Fruit fly (Drosophila melanogaster) whole organism, embryonic: ENCODE measurements around the gene CG32599.
A peak's percentile ranks its signal among the peaks of the same experiment; 100 is the strongest.

Source experiments
- Atf-2 ChIP-seq: fragments of 200-800 bp; sonication (Bioruptor generic); optimal IDR thresholded peaks from 2 replicates; lab custom pipeline; 2016; ENCODE audit warnings: missing biosample characterization, missing genetic modification characterization
- Bteb2 ChIP-seq: fragments of 200-800 bp; sonication (Bioruptor generic); optimal IDR thresholded peaks from 2 replicates; lab custom pipeline; 2016; ENCODE audit warnings: missing biosample characterization, missing genetic modification characterization
- CG10209 ChIP-seq: fragments of 200-800 bp; sonication (Bioruptor generic); optimal IDR thresholded peaks from 3 replicates; lab custom pipeline; 2017; ENCODE audit warnings: missing biosample characterization, mild to moderate bottlenecking, missing genetic modification characterization, missing genetic modification reagents
- CG10321 ChIP-seq: fragments of 200-800 bp; sonication (Bioruptor generic); IDR thresholded peaks from 2 replicates; pipeline ENCODE4 v1.3.6; 2022; ENCODE audit warnings: missing biosample characterization, missing genetic modification characterization
- CG10431 ChIP-seq: fragments of 200-800 bp; sonication (Bioruptor generic); optimal IDR thresholded peaks from 3 replicates; lab custom pipeline; 2018; ENCODE audit warnings: missing biosample characterization, mild to moderate bottlenecking, missing genetic modification characterization
- CG11696 ChIP-seq: fragments of 200-800 bp; sonication (Bioruptor generic); IDR thresholded peaks from 2 replicates; pipeline ENCODE4 v1.3.6; 2022; ENCODE audit warnings: missing biosample characterization, missing genetic modification characterization
- CG12391 ChIP-seq: fragments of 200-800 bp; sonication (Bioruptor generic); optimal IDR thresholded peaks from 3 replicates; lab custom pipeline; 2018; ENCODE audit warnings: missing biosample characterization, mild to moderate bottlenecking, missing genetic modification characterization, moderate library complexity
- CG12769 ChIP-seq: fragments of 200-800 bp; sonication (Bioruptor generic); optimal IDR thresholded peaks from 2 replicates; lab custom pipeline; 2019; ENCODE audit warnings: missing biosample characterization, mild to moderate bottlenecking, missing genetic modification characterization, moderate library complexity
- CG13894 ChIP-seq: fragments of 200-800 bp; sonication (Bioruptor generic); optimal IDR thresholded peaks from 3 replicates; lab custom pipeline; 2018; ENCODE audit warnings: missing biosample characterization, mild to moderate bottlenecking, missing genetic modification characterization, moderate library complexity
- CG15073 ChIP-seq: fragments of 200-800 bp; sonication (Bioruptor generic); optimal IDR thresholded peaks from 2 replicates; lab custom pipeline; 2016; ENCODE audit warnings: missing biosample characterization, missing genetic modification characterization
- CG16813 ChIP-seq: fragments of 200-800 bp; sonication (Bioruptor generic); IDR thresholded peaks from 3 replicates; pipeline ENCODE4 v1.3.6; 2022; ENCODE audit warnings: missing biosample characterization, missing genetic modification characterization; ENCODE audit not compliant: partially characterized antibody
- CG17802 ChIP-seq: fragments of 200-800 bp; sonication (Bioruptor generic); optimal IDR thresholded peaks from 2 replicates; lab custom pipeline; 2018; ENCODE audit warnings: missing biosample characterization, mild to moderate bottlenecking, missing genetic modification characterization, moderate library complexity
- CG18619 ChIP-seq: fragments of 200-800 bp; sonication (Bioruptor generic); optimal IDR thresholded peaks from 3 replicates; lab custom pipeline; 2017; ENCODE audit warnings: missing biosample characterization, mild to moderate bottlenecking, missing genetic modification characterization
- CG2202 ChIP-seq: fragments of 200-800 bp; sonication (Bioruptor generic); optimal IDR thresholded peaks from 2 replicates; lab custom pipeline; 2018; ENCODE audit warnings: missing biosample characterization, mild to moderate bottlenecking, missing genetic modification characterization
- CG31365 ChIP-seq: fragments of 200-800 bp; sonication (Bioruptor generic); optimal IDR thresholded peaks from 2 replicates; lab custom pipeline; 2018; ENCODE audit warnings: missing biosample characterization, mild to moderate bottlenecking, missing genetic modification characterization
- CG34224 ChIP-seq: fragments of 200-800 bp; sonication (Bioruptor generic); IDR thresholded peaks from 3 replicates; pipeline ENCODE4 v1.3.6; 2022; ENCODE audit warnings: missing biosample characterization, missing genetic modification characterization; ENCODE audit not compliant: partially characterized antibody
- CG43689 ChIP-seq: fragments of 200-800 bp; sonication (Bioruptor generic); IDR thresholded peaks from 2 replicates; pipeline ENCODE4 v1.3.6; 2022; ENCODE audit warnings: missing biosample characterization, missing genetic modification characterization
- CG6683 ChIP-seq: fragments of 200-800 bp; sonication (Bioruptor generic); optimal IDR thresholded peaks from 2 replicates; lab custom pipeline; 2017; ENCODE audit warnings: missing biosample characterization, mild to moderate bottlenecking, missing genetic modification characterization, missing genetic modification reagents
- CG6813 ChIP-seq: fragments of 200-800 bp; sonication (Bioruptor generic); optimal IDR thresholded peaks from 2 replicates; lab custom pipeline; 2017; ENCODE audit warnings: missing biosample characterization, missing genetic modification characterization, mild to moderate bottlenecking, moderate library complexity, missing genetic modification reagents
- CG7357 ChIP-seq: fragments of 200-800 bp; sonication (Bioruptor generic); IDR thresholded peaks from 3 replicates; pipeline ENCODE4 v1.3.6; 2022; ENCODE audit warnings: missing biosample characterization, missing genetic modification characterization
- CG7928 ChIP-seq: fragments of 200-800 bp; sonication (Bioruptor generic); optimal IDR thresholded peaks from 2 replicates; lab custom pipeline; 2017; ENCODE audit warnings: missing biosample characterization, mild to moderate bottlenecking, missing genetic modification characterization
- CG8290 ChIP-seq, 3 experiments: fragments of 200-800 bp; sonication (Bioruptor generic); optimal IDR thresholded peaks; 2 replicates each; lab custom pipeline; 2016 to 2019; ENCODE audit warnings: missing biosample characterization in 3 of 3, missing genetic modification characterization in 3 of 3, mild to moderate bottlenecking in 2 of 3, moderate library complexity in 1 of 3
- Dad ChIP-seq: fragments of 200-800 bp; sonication (Bioruptor generic); optimal IDR thresholded peaks from 3 replicates; lab custom pipeline; 2016; ENCODE audit warnings: missing biosample characterization, missing genetic modification characterization
- ERR ChIP-seq: fragments of 200-800 bp; sonication (Bioruptor generic); optimal IDR thresholded peaks from 2 replicates; lab custom pipeline; 2016; ENCODE audit warnings: missing biosample characterization, missing genetic modification characterization
- Eip74EF ChIP-seq, 2 experiments: fragments of 200-800 bp in 1 of 2; fragments of >200 bp in 1 of 2; sonication (Bioruptor generic) in 1 of 2; optimal IDR thresholded peaks; 2 replicates each; lab custom pipeline; 2017 to 2019; ENCODE audit warnings: missing biosample characterization in 2 of 2, missing genetic modification characterization in 2 of 2, mild to moderate bottlenecking in 1 of 2, moderate library complexity in 1 of 2
- Elba2 ChIP-seq: fragments of 200-800 bp; sonication (Bioruptor generic); optimal IDR thresholded peaks from 3 replicates; lab custom pipeline; 2016; ENCODE audit warnings: missing biosample characterization, missing genetic modification characterization
- Hand ChIP-seq: fragments of 200-800 bp; sonication (Bioruptor generic); optimal IDR thresholded peaks from 2 replicates; lab custom pipeline; 2017; ENCODE audit warnings: mild to moderate bottlenecking, missing biosample characterization, missing genetic modification reagents, missing genetic modification characterization
- Mes4 ChIP-seq: fragments of 200-800 bp; sonication (Bioruptor generic); optimal IDR thresholded peaks from 2 replicates; lab custom pipeline; 2016; ENCODE audit warnings: missing biosample characterization, missing genetic modification characterization
- NC2β ChIP-seq: fragments of 200-800 bp; sonication (Bioruptor generic); optimal IDR thresholded peaks from 2 replicates; lab custom pipeline; 2016; ENCODE audit warnings: missing biosample characterization, missing genetic modification characterization
- Pdp1 ChIP-seq, 2 experiments: fragments of 200-800 bp; sonication (Bioruptor generic); optimal IDR thresholded peaks; 3 replicates each; lab custom pipeline; 2016; ENCODE audit warnings: missing biosample characterization in 2 of 2, missing genetic modification characterization in 2 of 2, mild to moderate bottlenecking in 1 of 2, moderate library complexity in 1 of 2
- Tbp ChIP-seq: fragments of >200 bp; optimal IDR thresholded peaks from 2 replicates; lab custom pipeline; 2018; ENCODE audit warnings: missing biosample characterization, missing genetic modification characterization
- bab2 ChIP-seq: fragments of 200-800 bp; sonication (Bioruptor generic); optimal IDR thresholded peaks from 2 replicates; lab custom pipeline; 2016; ENCODE audit warnings: missing biosample characterization, missing genetic modification characterization
- corto ChIP-seq: fragments of 200-800 bp; sonication (Bioruptor generic); optimal IDR thresholded peaks from 2 replicates; lab custom pipeline; 2016; ENCODE audit warnings: missing biosample characterization, mild to moderate bottlenecking, missing genetic modification characterization, moderate library complexity
- croc ChIP-seq: fragments of 200-800 bp; sonication (Bioruptor generic); conservative IDR thresholded peaks from 3 replicates; pipeline ENCODE4 v1.3.6; 2022; ENCODE audit warnings: missing biosample characterization, missing genetic modification characterization
- dimm ChIP-seq: fragments of 200-800 bp; sonication (Bioruptor generic); IDR thresholded peaks from 2 replicates; pipeline ENCODE4 v1.3.6; 2022; ENCODE audit warnings: missing biosample characterization, missing genetic modification characterization
- disco-r ChIP-seq: fragments of 200-800 bp; sonication (Bioruptor generic); optimal IDR thresholded peaks from 2 replicates; lab custom pipeline; 2016; ENCODE audit warnings: missing biosample characterization, missing genetic modification characterization
- ems ChIP-seq: fragments of 200-800 bp; sonication (Bioruptor generic); optimal IDR thresholded peaks from 3 replicates; lab custom pipeline; 2016; ENCODE audit warnings: missing biosample characterization, missing genetic modification characterization
- hbn ChIP-seq: fragments of 200-800 bp; sonication (Bioruptor generic); IDR thresholded peaks from 2 replicates; pipeline ENCODE4 v1.3.6; 2022; ENCODE audit warnings: missing biosample characterization, missing genetic modification characterization; ENCODE audit not compliant: partially characterized antibody
- insv ChIP-seq, 2 experiments: fragments of 200-800 bp; sonication (Bioruptor generic); optimal IDR thresholded peaks; 3 replicates each; lab custom pipeline; 2016 to 2018; ENCODE audit warnings: missing biosample characterization in 2 of 2, missing genetic modification characterization in 2 of 2
- jing ChIP-seq: fragments of 200-800 bp; sonication (Bioruptor generic); optimal IDR thresholded peaks from 2 replicates; lab custom pipeline; 2018; ENCODE audit warnings: missing biosample characterization, mild to moderate bottlenecking, missing genetic modification characterization
- kay ChIP-seq: fragments of 200-800 bp; sonication (Bioruptor generic); optimal IDR thresholded peaks from 2 replicates; lab custom pipeline; 2016; ENCODE audit warnings: missing biosample characterization, missing genetic modification characterization
- lbe ChIP-seq: fragments of 200-800 bp; sonication (Bioruptor generic); optimal IDR thresholded peaks from 2 replicates; lab custom pipeline; 2016; ENCODE audit warnings: missing biosample characterization, mild to moderate bottlenecking, missing genetic modification characterization
- lilli ChIP-seq: fragments of 200-800 bp; sonication (Bioruptor generic); optimal IDR thresholded peaks from 3 replicates; lab custom pipeline; 2016; ENCODE audit warnings: missing biosample characterization, missing genetic modification characterization
- nerfin-1 ChIP-seq: fragments of 200-800 bp; sonication (Bioruptor generic); optimal IDR thresholded peaks from 3 replicates; lab custom pipeline; 2019; ENCODE audit warnings: missing biosample characterization, mild to moderate bottlenecking, missing genetic modification characterization, moderate library complexity
- shn ChIP-seq: fragments of 200-800 bp; sonication (Bioruptor generic); optimal IDR thresholded peaks from 3 replicates; lab custom pipeline; 2016; ENCODE audit warnings: missing biosample characterization, missing genetic modification characterization
- sima ChIP-seq: fragments of 200-800 bp; sonication (Bioruptor generic); optimal IDR thresholded peaks from 2 replicates; lab custom pipeline; 2016; ENCODE audit warnings: missing biosample characterization, missing genetic modification characterization
- trh ChIP-seq: fragments of 200-800 bp; sonication (Bioruptor generic); optimal IDR thresholded peaks from 2 replicates; lab custom pipeline; 2016; ENCODE audit warnings: missing biosample characterization, missing genetic modification characterization
- tup ChIP-seq: fragments of 200-800 bp; sonication (Bioruptor generic); optimal IDR thresholded peaks from 2 replicates; lab custom pipeline; 2016; ENCODE audit warnings: missing biosample characterization, mild to moderate bottlenecking, missing genetic modification characterization, moderate library complexity
- vvl ChIP-seq: fragments of 200-800 bp; sonication (Bioruptor generic); IDR thresholded peaks from 2 replicates; pipeline ENCODE4 v1.3.6; 2022; ENCODE audit warnings: missing biosample characterization, missing genetic modification characterization

Gene CG32599

dm6 chrX:14213509-14214154 lies 29.9 kb upstream of the CG32599 start (continued):
- TF ChIP-seq CG7928 (GFP tag; lab: Kevin White, UChicago), result no peak
- no peak for TF ChIP-seq Hand (GFP tag; lab: Kevin White, UChicago)
- TF ChIP-seq Elba2, result no peak
- TF ChIP-seq Bteb2 (GFP tag; lab: Kevin White, UChicago), result no peak
- peak; percentile 47 for TF ChIP-seq CG12391 (tag; lab: Kevin White, UChicago)
- no peak for TF ChIP-seq CG10321
- TF ChIP-seq sima (GFP tag; lab: Kevin White, UChicago), result no peak
- TF ChIP-seq CG7357 (GFP tag; lab: Robert Waterston, UW), result no peak
- TF ChIP-seq croc (GFP tag; lab: Robert Waterston, UW), result no peak
- TF ChIP-seq Tbp (GFP tag; lab: Kevin White, UChicago), result no peak
- peak; percentile 26 for TF ChIP-seq CG12769 (tag; lab: Kevin White, UChicago)
- no peak for TF ChIP-seq corto
- TF ChIP-seq CG18619 (GFP tag; lab: Kevin White, UChicago), result peak; percentile 23
- TF ChIP-seq vvl (GFP tag; lab: Robert Waterston, UW), result peak; percentile 43; the same call in 1 of the 2 replicates
- peak; percentile 28 for TF ChIP-seq Dad (GFP tag; lab: Kevin White, UChicago)
- no peak for TF ChIP-seq CG17802
- TF ChIP-seq Eip74EF (GFP tag; optimal IDR thresholded peaks at IDR 0.05; lab: Kevin White, UChicago), result peak in 1 of 2 experiments; percentile 27
- no peak for TF ChIP-seq CG43689 (GFP tag; lab: Robert Waterston, UW)
- TF ChIP-seq CG6683 (GFP tag; lab: Kevin White, UChicago), result no peak
- TF ChIP-seq insv (GFP tag; optimal IDR thresholded peaks at IDR 0.05; lab: Kevin White, UChicago), result no peak
- TF ChIP-seq Pdp1 (GFP tag; optimal IDR thresholded peaks at IDR 0.05; lab: Kevin White, UChicago), result peak in 1 of 2 experiments; percentile 28
- TF ChIP-seq dimm (GFP tag; lab: Robert Waterston, UW), result no peak
- no peak for TF ChIP-seq CG11696 (GFP tag; lab: Robert Waterston, UW)
- TF ChIP-seq NC2β (GFP tag; lab: Kevin White, UChicago), result no peak
- peak; percentile 18 for TF ChIP-seq CG2202 (tag; lab: Kevin White, UChicago)
- TF ChIP-seq lilli (GFP tag; lab: Kevin White, UChicago), result peak; percentile 32
- TF ChIP-seq Mes4 (GFP tag; lab: Kevin White, UChicago), result no peak
- peak; percentile 24 for TF ChIP-seq nerfin-1 (tag; lab: Kevin White, UChicago)
- no peak for TF ChIP-seq CG10209
- TF ChIP-seq CG15073, result no peak
- peak; percentile 7 for TF ChIP-seq bab2 (GFP tag; lab: Kevin White, UChicago)
- TF ChIP-seq CG6813 (GFP tag; lab: Kevin White, UChicago), result no peak
- TF ChIP-seq tup (GFP tag; lab: Kevin White, UChicago), result no peak
- peak; percentile 49 for TF ChIP-seq CG13894 (tag; lab: Kevin White, UChicago)
- TF ChIP-seq CG16813 (GFP tag; lab: Robert Waterston, UW), result no peak
- no peak for TF ChIP-seq CG31365 (tag; lab: Kevin White, UChicago)
- no peak for TF ChIP-seq jing (GFP tag; lab: Kevin White, UChicago)
- TF ChIP-seq lbe (GFP tag; lab: Kevin White, UChicago), result no peak
- peak; percentile 24 for TF ChIP-seq shn (GFP tag; lab: Kevin White, UChicago)
- TF ChIP-seq CG8290 (GFP tag; optimal IDR thresholded peaks at IDR 0.05; lab: Kevin White, UChicago), result peak; percentile 88
- peak; percentile 21 to 67 for TF ChIP-seq CG8290 (tag; optimal IDR thresholded peaks at IDR 0.05; lab: Kevin White, UChicago)
- no peak for TF ChIP-seq ERR (GFP tag; lab: Kevin White, UChicago)
- no peak for TF ChIP-seq kay (GFP tag; lab: Kevin White, UChicago)
- no peak for TF ChIP-seq hbn (GFP tag; lab: Robert Waterston, UW)
- TF ChIP-seq ems (GFP tag; lab: Kevin White, UChicago), result no peak
- no peak for TF ChIP-seq trh (GFP tag; lab: Kevin White, UChicago)
- no peak for TF ChIP-seq CG34224 (GFP tag; lab: Robert Waterston, UW)
- TF ChIP-seq disco-r (GFP tag; lab: Kevin White, UChicago), result no peak
- no peak for TF ChIP-seq Atf-2
- TF ChIP-seq CG10431 (GFP tag; lab: Kevin White, UChicago), result no peak
